Worm (Caenorhabditis elegans) whole organism, L1 larva: ENCODE data around the gene C10A4.13.

ENCODE experiments used
- C04F5.9 ChIP-seq: sonication (generic microtip); optimal IDR thresholded peaks from 2 replicates; lab custom pipeline; 2016; ENCODE audit warnings: missing genetic modification characterization, missing compliant biosample characterization
- C16A3.4 ChIP-seq: fragments of 150-350 bp; optimal IDR thresholded peaks from 2 replicates; lab custom pipeline; 2014; ENCODE audit warnings: missing biosample characterization, missing genetic modification characterization
- C34B4.2 ChIP-seq: sonication (generic microtip); optimal IDR thresholded peaks from 2 replicates; lab custom pipeline; 2017; ENCODE audit warnings: mild to moderate bottlenecking, missing genetic modification characterization, missing compliant biosample characterization
- aly-2 ChIP-seq: fragments of 150-350 bp; optimal IDR thresholded peaks from 2 replicates; lab custom pipeline; 2014; ENCODE audit warnings: missing biosample characterization, missing genetic modification characterization
- ceh-8 ChIP-seq: fragments of 200-800 bp; sonication (Bioruptor generic); optimal IDR thresholded peaks from 2 replicates; lab custom pipeline; 2018; ENCODE audit warnings: mild to moderate bottlenecking, missing genetic modification characterization, moderate library complexity, missing compliant biosample characterization
- ceh-82 ChIP-seq, 3 experiments: fragments of 150-350 bp in 1 of 3; sonication (generic microtip) in 2 of 3; optimal IDR thresholded peaks; 2 replicates each; lab custom pipeline; 2014 to 2017; ENCODE audit warnings: missing biosample characterization in 3 of 3, missing genetic modification characterization in 3 of 3
- ceh-88 ChIP-seq: fragments of 200-800 bp; sonication (Bioruptor generic); IDR thresholded peaks from 2 replicates; pipeline ENCODE4 v1.3.6; 2022; ENCODE audit warnings: missing genetic modification characterization, missing compliant biosample characterization
- dpl-1 ChIP-seq, 3 experiments: fragments of 150-350 bp in 2 of 3; sonication (generic microtip) in 1 of 3; optimal IDR thresholded peaks; 2 replicates each; lab custom pipeline; 2014 to 2017; ENCODE audit warnings: missing biosample characterization in 3 of 3, missing genetic modification characterization in 3 of 3, missing genetic modification reagents in 3 of 3
- dsc-1 ChIP-seq: sonication (generic microtip); optimal IDR thresholded peaks from 2 replicates; lab custom pipeline; 2016; ENCODE audit warnings: mild to moderate bottlenecking, missing genetic modification characterization, missing compliant biosample characterization
- efl-1 ChIP-seq, 4 experiments: fragments of 150-350 bp; optimal IDR thresholded peaks in 3 of 4; peaks in 1 of 4; 1 replicate in 1 of 4; 2 replicates in 3 of 4; lab custom pipeline; 2014; ENCODE audit warnings: missing biosample characterization in 2 of 4, missing genetic modification characterization in 2 of 4, missing genetic modification reagents in 2 of 4
- ets-5 ChIP-seq: fragments of 200-800 bp; sonication (Bioruptor generic); IDR thresholded peaks from 2 replicates; pipeline ENCODE4 v1.3.6; 2022; ENCODE audit warnings: missing genetic modification characterization, missing compliant biosample characterization
- fkh-10 ChIP-seq: sonication (generic microtip); optimal IDR thresholded peaks from 2 replicates; lab custom pipeline; 2017; ENCODE audit warnings: missing biosample characterization, missing genetic modification reagents, missing genetic modification characterization
- fkh-4 ChIP-seq: sonication (generic microtip); optimal IDR thresholded peaks from 2 replicates; lab custom pipeline; 2016; ENCODE audit warnings: missing compliant biosample characterization, missing genetic modification characterization, borderline replicate concordance
- fos-1 ChIP-seq: fragments of 150-350 bp; optimal IDR thresholded peaks from 2 replicates; lab custom pipeline; 2014; ENCODE audit warnings: missing biosample characterization, missing genetic modification characterization
- grh-1 ChIP-seq: fragments of 200-800 bp; sonication (Bioruptor generic); IDR thresholded peaks from 2 replicates; pipeline ENCODE4 v1.3.6; 2022; ENCODE audit warnings: missing genetic modification reagents, missing genetic modification characterization, missing compliant biosample characterization
- irx-1 ChIP-seq: sonication (generic microtip); optimal IDR thresholded peaks from 2 replicates; lab custom pipeline; 2016; ENCODE audit warnings: missing genetic modification characterization, missing compliant biosample characterization
- lin-39 ChIP-seq: fragments of 150-350 bp; optimal IDR thresholded peaks from 2 replicates; lab custom pipeline; 2014; ENCODE audit warnings: missing biosample characterization, missing genetic modification reagents, missing genetic modification characterization
- mab-9 ChIP-seq: fragments of 200-800 bp; sonication (Bioruptor generic); IDR thresholded peaks from 2 replicates; pipeline ENCODE4 v1.3.6; 2022; ENCODE audit warnings: missing genetic modification reagents, missing genetic modification characterization, missing compliant biosample characterization
- mdl-1 ChIP-seq, 2 experiments: fragments of 150-350 bp; optimal IDR thresholded peaks; 2 replicates each; lab custom pipeline; 2014 to 2017; ENCODE audit warnings: missing biosample characterization in 2 of 2, missing genetic modification characterization in 2 of 2, inconsistent platforms in 1 of 2
- mep-1 ChIP-seq: fragments of 150-350 bp; optimal IDR thresholded peaks from 2 replicates; lab custom pipeline; 2014; ENCODE audit warnings: missing biosample characterization, missing genetic modification characterization
- nhr-237 ChIP-seq: fragments of 150-350 bp; optimal IDR thresholded peaks from 2 replicates; lab custom pipeline; 2014; ENCODE audit warnings: missing biosample characterization, missing genetic modification characterization
- nhr-28 ChIP-seq: fragments of 150-350 bp; optimal IDR thresholded peaks from 2 replicates; lab custom pipeline; 2014; ENCODE audit warnings: missing biosample characterization, missing genetic modification characterization
- nhr-84 ChIP-seq: sonication (generic microtip); optimal IDR thresholded peaks from 2 replicates; lab custom pipeline; 2017; ENCODE audit warnings: missing biosample characterization, missing genetic modification characterization
- nhr-90 ChIP-seq: sonication (generic microtip); optimal IDR thresholded peaks from 2 replicates; lab custom pipeline; 2016; ENCODE audit warnings: mild to moderate bottlenecking, missing genetic modification characterization, missing compliant biosample characterization; ENCODE audit not compliant: poor library complexity
- pax-3 ChIP-seq: fragments of 200-800 bp; sonication (Bioruptor generic); optimal IDR thresholded peaks from 2 replicates; lab custom pipeline; 2018; ENCODE audit warnings: mild to moderate bottlenecking, missing genetic modification characterization, moderate library complexity, missing compliant biosample characterization
- pqm-1 ChIP-seq: sonication (generic microtip); optimal IDR thresholded peaks from 3 replicates; lab custom pipeline; 2017; ENCODE audit warnings: missing biosample characterization, missing genetic modification characterization
- skn-1 ChIP-seq: fragments of 150-350 bp; optimal IDR thresholded peaks from 2 replicates; lab custom pipeline; 2014; ENCODE audit warnings: missing biosample characterization, missing genetic modification characterization
- snpc-4 ChIP-seq: fragments of 150-350 bp; optimal IDR thresholded peaks from 2 replicates; lab custom pipeline; 2014; ENCODE audit warnings: missing biosample characterization, missing genetic modification characterization
- sox-4 ChIP-seq: sonication (generic microtip); optimal IDR thresholded peaks from 2 replicates; lab custom pipeline; 2016; ENCODE audit warnings: missing genetic modification characterization, missing compliant biosample characterization
- tlp-1 ChIP-seq: fragments of 150-350 bp; optimal IDR thresholded peaks from 2 replicates; lab custom pipeline; 2014; ENCODE audit warnings: missing biosample characterization, missing genetic modification characterization
- unc-86 ChIP-seq: sonication (generic microtip); optimal IDR thresholded peaks from 2 replicates; lab custom pipeline; 2016; ENCODE audit warnings: missing genetic modification characterization, missing compliant biosample characterization
- unc-98 ChIP-seq: fragments of 200-800 bp; sonication (Bioruptor generic); IDR thresholded peaks from 2 replicates; pipeline ENCODE4 v1.3.6; 2022; ENCODE audit warnings: missing genetic modification characterization, missing compliant biosample characterization
- vab-15 ChIP-seq: sonication (generic microtip); optimal IDR thresholded peaks from 2 replicates; lab custom pipeline; 2017; ENCODE audit warnings: missing genotype, mild to moderate bottlenecking, missing genetic modification characterization, missing compliant biosample characterization
- xbp-1 ChIP-seq: sonication (generic microtip); optimal IDR thresholded peaks from 2 replicates; lab custom pipeline; 2016; ENCODE audit warnings: missing genetic modification characterization, missing compliant biosample characterization
- zag-1 ChIP-seq: fragments of 150-350 bp; optimal IDR thresholded peaks from 2 replicates; lab custom pipeline; 2014; ENCODE audit warnings: missing biosample characterization, missing genetic modification characterization

The C10A4.13 gene

ce11 chrX:7409935-7410334 is 12.1 kb upstream of the C10A4.13 start, which contains the start of gene C10A4.2:
C10A4.2 (plus strand) TSS chrX:7410235.
- TF ChIP-seq unc-86 (tag; lab: Kevin White, UChicago), result no peak
- TF ChIP-seq fkh-10, result no peak
- TF ChIP-seq nhr-90 (tag; lab: Kevin White, UChicago), result no peak
- TF ChIP-seq aly-2 (tag; lab: Kevin White, UChicago), result no peak
- TF ChIP-seq ets-5 (GFP tag; lab: Robert Waterston, UW), result no peak
- TF ChIP-seq dsc-1 (tag; lab: Kevin White, UChicago), result no peak
- no peak for TF ChIP-seq nhr-28
- no peak for TF ChIP-seq skn-1

ce11 chrX:7409030-7409429 is 11.2 kb upstream of the C10A4.13 start:
- TF ChIP-seq fos-1 (tag; lab: Kevin White, UChicago) (no peak), zag-1 (tag; lab: Kevin White, UChicago) (no peak), pax-3 (no peak), unc-98 (GFP tag; lab: Robert Waterston, UW) (no peak)

ce11 chrX:7407749-7408148 is 9.9 kb upstream of the C10A4.13 start:
- TF ChIP-seq efl-1 (optimal IDR thresholded peaks at IDR 0.05; lab: Kevin White, UChicago) (no peak), efl-1 (GFP tag; optimal IDR thresholded peaks at IDR 0.05 in 1 of 2; lab: Kevin White, UChicago) (peak in 1 of 2 experiments; percentile 91), ceh-82 (tag; optimal IDR thresholded peaks at IDR 0.05; lab: Kevin White, UChicago) (no peak)

ce11 chrX:7405393-7405792 is 7.6 kb upstream of the C10A4.13 start, which contains the start of gene C10A4.3:
C10A4.3 (plus strand) TSS chrX:7405693.
- TF ChIP-seq ceh-8 (GFP tag; lab: Kevin White, UChicago) (no peak), dsc-1 (tag; lab: Kevin White, UChicago) (no peak), unc-98 (GFP tag; lab: Robert Waterston, UW) (no peak), nhr-84 (tag; lab: Kevin White, UChicago) (no peak)
- TF ChIP-seq, all 84 proteins: peak for 0

- TF ChIP-seq dsc-1 (tag; lab: Kevin White, UChicago) (no peak), fkh-4 (tag; lab: Kevin White, UChicago) (no peak), C04F5.9 (tag; lab: Kevin White, UChicago) (no peak), lin-39 (tag; lab: Kevin White, UChicago) (no peak), xbp-1 (tag; lab: Kevin White, UChicago) (no peak), mdl-1 (tag; optimal IDR thresholded peaks at IDR 0.05; lab: Kevin White, UChicago) (no peak), vab-15 (no peak), sox-4 (tag; lab: Kevin White, UChicago) (no peak), unc-98 (GFP tag; lab: Robert Waterston, UW) (no peak), ceh-82 (tag; optimal IDR thresholded peaks at IDR 0.05; lab: Kevin White, UChicago) (no peak), snpc-4 (tag; lab: Kevin White, UChicago) (no peak), ceh-88 (GFP tag; lab: Robert Waterston, UW) (no peak), nhr-237 (tag; lab: Kevin White, UChicago) (no peak), irx-1 (no peak), nhr-90 (tag; lab: Kevin White, UChicago) (no peak), mep-1 (tag; lab: Kevin White, UChicago) (no peak), C16A3.4 (tag; lab: Kevin White, UChicago) (no peak)
Measured at ce11 chrX:7404551-7404950, 6.7 kb upstream of the C10A4.13 start.

- TF ChIP-seq ceh-8 (GFP tag; lab: Kevin White, UChicago) (no peak), mab-9 (GFP tag; lab: Robert Waterston, UW) (no peak), nhr-90 (tag; lab: Kevin White, UChicago) (no peak), C04F5.9 (tag; lab: Kevin White, UChicago) (no peak), dpl-1 (GFP tag; optimal IDR thresholded peaks at IDR 0.05; lab: Kevin White, UChicago) (no peak), grh-1 (GFP tag; lab: Robert Waterston, UW) (no peak), pax-3 (no peak), C34B4.2 (tag; lab: Kevin White, UChicago) (no peak), tlp-1 (tag; lab: Kevin White, UChicago) (no peak), unc-98 (GFP tag; lab: Robert Waterston, UW) (no peak), xbp-1 (tag; lab: Kevin White, UChicago) (no peak), pqm-1 (tag; lab: Kevin White, UChicago) (no peak)
Measured at ce11 chrX:7400788-7401187, 3.0 kb upstream of the C10A4.13 start, which contains the start of gene C10A4.4. C10A4.4 (plus strand) TSS chrX:7401088.
